Fruit fly (Drosophila melanogaster): ENCODE results near the gene CG14304.

The CG14304 gene

dm6 chr3R:18670441-18671111 is 49.4 kb upstream of the CG14304 start (continued):
- peak; percentile 58 for TF ChIP-seq Ssrp (tag; optimal IDR thresholded peaks at IDR 0.05)
- TF ChIP-seq CG2202 (tag; optimal IDR thresholded peaks at IDR 0.05): no peak
- no peak for TF ChIP-seq CG12104 (GFP tag; optimal IDR thresholded peaks at IDR 0.05)
- TF ChIP-seq ken (GFP tag; IDR thresholded peaks at IDR 0.05): peak; percentile 39; the same call in 1 of the 3 replicates
- TF ChIP-seq CG5245 (GFP tag; optimal IDR thresholded peaks at IDR 0.05): no peak
- TF ChIP-seq CG6765 (GFP tag; optimal IDR thresholded peaks at IDR 0.05): peak; percentile 8
- TF ChIP-seq CG4820 (GFP tag; optimal IDR thresholded peaks at IDR 0.05): no peak
- peak; percentile 5 for TF ChIP-seq tin (GFP tag; optimal IDR thresholded peaks at IDR 0.05)
- peak; percentile 5 for TF ChIP-seq zfh2 (GFP tag; optimal IDR thresholded peaks at IDR 0.05)
- TF ChIP-seq CG2712 (tag; optimal IDR thresholded peaks at IDR 0.05): peak; percentile 66
- no peak for TF ChIP-seq sc (optimal IDR thresholded peaks at IDR 0.05)
- peak; percentile 21 for TF ChIP-seq sc (GFP tag; optimal IDR thresholded peaks at IDR 0.05)
- TF ChIP-seq CG17802 (tag; optimal IDR thresholded peaks at IDR 0.05): no peak
- TF ChIP-seq CG16815 (GFP tag; optimal IDR thresholded peaks at IDR 0.05): peak; percentile 6
- no peak for TF ChIP-seq Side (GFP tag; optimal IDR thresholded peaks at IDR 0.05)
- no peak for TF ChIP-seq mld (GFP tag; IDR thresholded peaks at IDR 0.05; ENCODE audit: partially characterized antibody)
- peak in 1 of 2 experiments; percentile 57 for TF ChIP-seq Hr51 (GFP tag; optimal IDR thresholded peaks at IDR 0.05)
- TF ChIP-seq pum (GFP tag; optimal IDR thresholded peaks at IDR 0.05): peak; percentile 43
- peak; percentile 18 for TF ChIP-seq Max (GFP tag; optimal IDR thresholded peaks at IDR 0.05)
- TF ChIP-seq CG17829 (tag; optimal IDR thresholded peaks at IDR 0.05): peak; percentile 39
- no peak for TF ChIP-seq ham (GFP tag; IDR thresholded peaks at IDR 0.05)
- peak; percentile 1 for TF ChIP-seq Chrac-16 (GFP tag; optimal IDR thresholded peaks at IDR 0.05)
- peak; percentile 39 for TF ChIP-seq CG1603 (tag; optimal IDR thresholded peaks at IDR 0.05)
- TF ChIP-seq CG17359 (tag; optimal IDR thresholded peaks at IDR 0.05): peak; percentile 49
- no peak for TF ChIP-seq shn (GFP tag; optimal IDR thresholded peaks at IDR 0.05)
- peak in 1 of 2 experiments; percentile 72 for TF ChIP-seq bsh (GFP tag; optimal IDR thresholded peaks at IDR 0.05)
- TF ChIP-seq vvl (GFP tag; IDR thresholded peaks at IDR 0.05): 0 out of 2 replicates have a peak, but pooled peaks have one; percentile 19
- peak; percentile 45 for TF ChIP-seq HHEX (GFP tag; optimal IDR thresholded peaks at IDR 0.05)
- no peak for TF ChIP-seq CG2199 (GFP tag; IDR thresholded peaks at IDR 0.05)
- no peak for TF ChIP-seq ro (GFP tag; IDR thresholded peaks at IDR 0.05)
- TF ChIP-seq dmrt99B (tag; optimal IDR thresholded peaks at IDR 0.05): peak; percentile 80
- peak; percentile 40 for TF ChIP-seq CG17385 (GFP tag; optimal IDR thresholded peaks at IDR 0.05)
- TF ChIP-seq CG17328 (GFP tag; IDR thresholded peaks at IDR 0.05): peak; percentile 47; the same call in 1 of the 2 replicates
- TF ChIP-seq CG12391 (tag; optimal IDR thresholded peaks at IDR 0.05): peak; percentile 67
- TF ChIP-seq tap (tag; optimal IDR thresholded peaks at IDR 0.05): peak; percentile 53
- no peak for TF ChIP-seq CG3065 (GFP tag; optimal IDR thresholded peaks at IDR 0.05)
- TF ChIP-seq esg (GFP tag; conservative IDR thresholded peaks at IDR 0.05): 0 out of 2 replicates have a peak, but pooled peaks have one; percentile 20
- peak; percentile 44 for TF ChIP-seq CG15601 (tag; optimal IDR thresholded peaks at IDR 0.05)
- TF ChIP-seq CG8924 (tag; optimal IDR thresholded peaks at IDR 0.05): peak; percentile 61
- TF ChIP-seq CG7357 (GFP tag; IDR thresholded peaks at IDR 0.05): peak; percentile 48; the same call in 1 of the 3 replicates
- TF ChIP-seq CG17361 (GFP tag; IDR thresholded peaks at IDR 0.05): peak; percentile 60; the same call in 2 of the 3 replicates
- no peak for TF ChIP-seq Sry-δ (GFP tag; optimal IDR thresholded peaks at IDR 0.05)
- TF ChIP-seq CG3281 (GFP tag; optimal IDR thresholded peaks at IDR 0.05): peak; percentile 18
- TF ChIP-seq sisA (GFP tag; IDR thresholded peaks at IDR 0.05): peak; percentile 50
- peak; percentile 85 for TF ChIP-seq Med (GFP tag)
- TF ChIP-seq dysf (GFP tag; IDR thresholded peaks at IDR 0.05): 0 out of 3 replicates have a peak, but pooled peaks have one; percentile 35
- TF ChIP-seq Atf6 (GFP tag; IDR thresholded peaks at IDR 0.05): no peak
- no peak for TF ChIP-seq HLH3B (GFP tag; IDR thresholded peaks at IDR 0.05)
- TF ChIP-seq mam (GFP tag; optimal IDR thresholded peaks at IDR 0.05): peak; percentile 6
- 0 out of 2 replicates have a peak, but pooled peaks have one; percentile 29 for TF ChIP-seq ttk (GFP tag; IDR thresholded peaks at IDR 0.05)
